Worm (Caenorhabditis elegans) whole organism, young adult: Measurements from ENCODE around the gene C09E9.1.

Source experiments
- F39B2.1 ChIP-seq: fragments of 200-800 bp; sonication (Bioruptor generic); IDR thresholded peaks from 2 replicates; pipeline ENCODE4 v1.3.6; 2022; ENCODE audit warnings: missing genetic modification reagents, missing genetic modification characterization, missing compliant biosample characterization
- mcd-1 ChIP-seq: fragments of 200-800 bp; sonication (Bioruptor generic); IDR thresholded peaks from 2 replicates; pipeline ENCODE4 v1.3.6; 2022; ENCODE audit warnings: missing genetic modification reagents, missing genetic modification characterization, missing compliant biosample characterization
- mxl-1 ChIP-seq: sonication (generic microtip); optimal IDR thresholded peaks from 2 replicates; lab custom pipeline; 2016; ENCODE audit warnings: missing genetic modification characterization, missing compliant biosample characterization

ce11 chrIV:1298984-1299383 is 24.3 kb downstream of the C09E9.1 start:
- TF ChIP-seq mxl-1 = no peak
- TF ChIP-seq F39B2.1 (GFP tag; lab: Robert Waterston, UW) = no peak
- no peak for TF ChIP-seq mcd-1
